Worm (Caenorhabditis elegans): ENCODE data around the gene glb-10.

Gene glb-10

ce11 chrII:6294261-6294660 is 14.8 kb downstream of the glb-10 start, which contains the start of gene mps-1:
Gene mps-1 (minus strand): TSS chrII:6294361.
- no peak for TF ChIP-seq aly-2 (tag; optimal IDR thresholded peaks at IDR 0.05)
- TF ChIP-seq mxl-2 (GFP tag; conservative IDR thresholded peaks at IDR 0.05), result no peak
- no peak for TF ChIP-seq nhr-6 (tag; optimal IDR thresholded peaks at IDR 0.05)
- TF ChIP-seq Y105C5A.15 (GFP tag; IDR thresholded peaks at IDR 0.05), result no peak
- TF ChIP-seq nhr-102 (tag; optimal IDR thresholded peaks at IDR 0.05), result no peak

DNA sequence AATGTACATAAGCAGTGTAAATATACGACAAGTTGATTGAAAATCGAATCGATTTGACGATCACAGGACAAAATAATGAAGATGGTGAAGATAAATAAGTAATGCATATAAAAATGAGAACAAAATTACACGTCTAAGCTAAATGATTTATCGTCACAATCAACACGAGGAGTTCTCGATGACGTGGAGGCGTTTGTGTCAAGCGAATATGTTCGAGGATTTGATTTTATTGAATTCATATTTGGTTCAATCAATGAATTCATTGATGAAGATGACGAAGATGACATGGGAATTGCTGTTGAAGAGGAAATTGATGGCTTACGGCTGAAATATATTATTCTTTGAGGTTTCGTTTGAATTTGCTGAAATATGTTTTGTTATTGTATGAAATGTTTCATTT is 16.6 kb downstream of the glb-10 start, which contains the start of gene nyn-3:
TSS of gene nyn-3 (minus strand) at position 101 of the 400 bp plus-strand sequence.
- TF ChIP-seq madf-5 (GFP tag; IDR thresholded peaks at IDR 0.05) (no peak), hlh-11 (tag; optimal IDR thresholded peaks at IDR 0.05) (no peak), zfp-2 (tag; optimal IDR thresholded peaks at IDR 0.05) (no peak), attf-4 (tag; optimal IDR thresholded peaks at IDR 0.05) (no peak), F26F4.8 (GFP tag; conservative IDR thresholded peaks at IDR 0.05) (no peak)

DNA sequence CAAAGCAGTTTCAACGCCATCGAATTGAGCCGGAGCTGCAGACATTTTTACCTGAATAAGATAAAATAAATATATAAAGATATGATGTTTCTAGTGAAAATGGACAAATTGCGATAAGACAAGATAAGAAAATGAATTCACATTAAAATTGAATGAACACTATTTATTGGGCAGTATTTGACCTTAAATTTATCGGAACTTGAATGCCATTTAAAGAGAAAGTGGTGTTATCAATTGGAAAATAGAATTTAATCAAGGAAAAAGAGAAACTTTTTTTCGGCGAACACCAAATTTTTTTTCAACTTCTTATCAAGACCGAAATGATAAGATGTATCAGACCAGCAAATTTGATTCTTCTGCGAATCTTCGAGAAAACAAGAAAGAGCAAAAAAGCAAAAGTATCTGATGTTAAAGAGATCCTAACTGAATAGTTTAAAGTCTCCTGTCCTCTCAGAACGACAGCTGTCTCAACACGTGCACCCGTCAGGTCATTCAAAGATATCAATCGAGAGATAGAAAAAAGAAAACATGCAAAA is 19.0 kb downstream of the glb-10 start, which contains the start of gene upb-1:
TSS of gene upb-1 (minus strand) at position 51 of the 536 bp plus-strand sequence.
- TF ChIP-seq unc-62 (GFP tag; optimal IDR thresholded peaks at IDR 0.05 in 1 of 2) (no peak), unc-62 (tag; optimal IDR thresholded peaks at IDR 0.05) (no peak), hlh-11 (tag; optimal IDR thresholded peaks at IDR 0.05) (peak; percentile 59), lir-3 (tag; optimal IDR thresholded peaks at IDR 0.05) (no peak), lin-1 (GFP tag; IDR thresholded peaks at IDR 0.05) (no peak), snpc-4 (tag; optimal IDR thresholded peaks at IDR 0.05) (no peak), zip-2 (tag; optimal IDR thresholded peaks at IDR 0.05) (no peak), aha-1 (tag) (peak; percentile 62), lin-15B (tag; optimal IDR thresholded peaks at IDR 0.05) (no peak), hmg-1.1 (GFP tag; IDR thresholded peaks at IDR 0.05) (no peak), nhr-11 (tag; optimal IDR thresholded peaks at IDR 0.05) (peak; percentile 31), D1046.2 (GFP tag; IDR thresholded peaks at IDR 0.05) (no peak), fos-1 (tag; optimal IDR thresholded peaks at IDR 0.05) (no peak), zag-1 (tag; optimal IDR thresholded peaks at IDR 0.05) (no peak), set-16 (GFP tag; IDR thresholded peaks at IDR 0.05) (no peak), zfp-3 (GFP tag; conservative IDR thresholded peaks at IDR 0.05) (no peak), zip-11 (GFP tag; IDR thresholded peaks at IDR 0.05) (no peak), unc-130 (GFP tag; optimal IDR thresholded peaks at IDR 0.05) (no peak), dmd-6 (GFP tag; IDR thresholded peaks at IDR 0.05) (peak; percentile 56; the same call in 1 of the 2 replicates), mxl-3 (GFP tag; optimal IDR thresholded peaks at IDR 0.05) (peak; percentile 36), mdt-29 (GFP tag; IDR thresholded peaks at IDR 0.05) (no peak), rbr-2 (tag; optimal IDR thresholded peaks at IDR 0.05) (no peak), F10B5.3 (tag; optimal IDR thresholded peaks at IDR 0.05) (no peak), daf-16 (GFP tag; optimal IDR thresholded peaks at IDR 0.05) (peak in 1 of 2 experiments; percentile 88), daf-16 (tag; optimal IDR thresholded peaks at IDR 0.05) (no peak), hlh-30 (tag; optimal IDR thresholded peaks at IDR 0.05; ENCODE audit: insufficient read depth) (peak; percentile 41), pqm-1 (tag; optimal IDR thresholded peaks at IDR 0.05) (peak; percentile 16), daf-19 (GFP tag; conservative IDR thresholded peaks at IDR 0.05) (no peak), mdl-1 (tag; optimal IDR thresholded peaks at IDR 0.05) (peak in 1 of 2 experiments; percentile 26), F49E8.2 (tag; optimal IDR thresholded peaks at IDR 0.05; ENCODE audit: borderline replicate concordance) (no peak), tag-97 (GFP tag; IDR thresholded peaks at IDR 0.05) (no peak)
